Worm (Caenorhabditis elegans) whole organism, young adult: ENCODE measurements around the gene F45E1.4.

Experiments
- B0019.2 ChIP-seq: fragments of 200-800 bp; sonication (Bioruptor generic); conservative IDR thresholded peaks from 2 replicates; pipeline ENCODE4 v1.3.6; 2022; ENCODE audit warnings: missing genetic modification reagents, missing genetic modification characterization, missing compliant biosample characterization
- C17E4.6 ChIP-seq: fragments of 200-800 bp; sonication (Bioruptor generic); IDR thresholded peaks from 2 replicates; pipeline ENCODE4 v1.3.6; 2022; ENCODE audit warnings: missing genetic modification reagents, missing genetic modification characterization, missing compliant biosample characterization
- F33H1.4 ChIP-seq: fragments of 200-800 bp; sonication (Bioruptor generic); IDR thresholded peaks from 2 replicates; pipeline ENCODE4 v1.3.6; 2022; ENCODE audit warnings: missing genetic modification reagents, missing genetic modification characterization, missing compliant biosample characterization
- F37B4.10 ChIP-seq: fragments of 200-800 bp; sonication (Bioruptor generic); IDR thresholded peaks from 2 replicates; pipeline ENCODE4 v1.3.6; 2022; ENCODE audit warnings: missing genetic modification characterization, missing compliant biosample characterization
- F39B2.1 ChIP-seq: fragments of 200-800 bp; sonication (Bioruptor generic); IDR thresholded peaks from 2 replicates; pipeline ENCODE4 v1.3.6; 2022; ENCODE audit warnings: missing genetic modification reagents, missing genetic modification characterization, missing compliant biosample characterization
- F57A8.1 ChIP-seq: fragments of 200-800 bp; sonication (Bioruptor generic); optimal IDR thresholded peaks from 2 replicates; lab custom pipeline; 2018; ENCODE audit warnings: mild to moderate bottlenecking, missing genetic modification characterization, moderate library complexity, missing compliant biosample characterization
- K12H6.12 ChIP-seq: fragments of 200-800 bp; sonication (Bioruptor generic); optimal IDR thresholded peaks from 2 replicates; lab custom pipeline; 2018; ENCODE audit warnings: mild to moderate bottlenecking, missing genetic modification characterization, missing compliant biosample characterization
- Y53G8AR.9 ChIP-seq: fragments of 200-800 bp; sonication (Bioruptor generic); conservative IDR thresholded peaks from 2 replicates; pipeline ENCODE4 v1.3.6; 2022; ENCODE audit warnings: missing genetic modification reagents, missing genetic modification characterization, missing compliant biosample characterization
- Y67H2A.10 ChIP-seq: fragments of 200-800 bp; sonication (Bioruptor generic); conservative IDR thresholded peaks from 2 replicates; pipeline ENCODE4 v1.3.6; 2022; ENCODE audit warnings: missing genetic modification reagents, missing genetic modification characterization, missing compliant biosample characterization
- Y79H2A.3 ChIP-seq: fragments of 200-800 bp; sonication (Bioruptor generic); conservative IDR thresholded peaks from 2 replicates; pipeline ENCODE4 v1.3.6; 2022; ENCODE audit warnings: missing genetic modification reagents, missing genetic modification characterization, missing compliant biosample characterization
- Y95B8A.8 ChIP-seq: fragments of 200-800 bp; sonication (Bioruptor generic); IDR thresholded peaks from 2 replicates; pipeline ENCODE4 v1.3.6; 2022; ENCODE audit warnings: missing genetic modification reagents, missing genetic modification characterization, missing compliant biosample characterization
- attf-6 ChIP-seq: fragments of 200-800 bp; sonication (Bioruptor generic); IDR thresholded peaks from 2 replicates; pipeline ENCODE4 v1.3.6; 2022; ENCODE audit warnings: missing genetic modification reagents, missing genetic modification characterization, missing compliant biosample characterization
- bed-1 ChIP-seq: fragments of 200-800 bp; sonication (Bioruptor generic); IDR thresholded peaks from 2 replicates; pipeline ENCODE4 v1.3.6; 2022; ENCODE audit warnings: missing genetic modification reagents, missing genetic modification characterization, missing compliant biosample characterization
- bed-2 ChIP-seq: fragments of 200-800 bp; sonication (Bioruptor generic); IDR thresholded peaks from 2 replicates; pipeline ENCODE4 v1.3.6; 2022; ENCODE audit warnings: missing genetic modification reagents, missing genetic modification characterization, missing compliant biosample characterization
- cebp-2 ChIP-seq: fragments of 200-800 bp; sonication (Bioruptor generic); IDR thresholded peaks from 2 replicates; pipeline ENCODE4 v1.3.6; 2022; ENCODE audit warnings: missing genetic modification characterization, missing compliant biosample characterization
- ceh-91 ChIP-seq: fragments of 200-800 bp; sonication (Bioruptor generic); IDR thresholded peaks from 2 replicates; pipeline ENCODE4 v1.3.6; 2022; ENCODE audit warnings: missing genetic modification reagents, missing genetic modification characterization, missing compliant biosample characterization
- chd-7 ChIP-seq: sonication (generic microtip); optimal IDR thresholded peaks from 2 replicates; lab custom pipeline; 2016; ENCODE audit warnings: mild to moderate bottlenecking, missing genetic modification characterization, moderate library complexity, missing compliant biosample characterization
- dox-1 ChIP-seq: fragments of 200-800 bp; sonication (Bioruptor generic); IDR thresholded peaks from 2 replicates; pipeline ENCODE4 v1.3.6; 2022; ENCODE audit warnings: missing genetic modification reagents, missing genetic modification characterization, missing compliant biosample characterization
- dpff-1 ChIP-seq: sonication (generic microtip); optimal IDR thresholded peaks from 2 replicates; lab custom pipeline; 2017; ENCODE audit warnings: mild to moderate bottlenecking, missing genetic modification characterization, missing compliant biosample characterization
- egl-18 ChIP-seq: fragments of 200-800 bp; sonication (Bioruptor generic); IDR thresholded peaks from 2 replicates; pipeline ENCODE4 v1.3.6; 2022; ENCODE audit warnings: missing genetic modification reagents, missing genetic modification characterization, missing compliant biosample characterization
- egl-44 ChIP-seq: fragments of 200-800 bp; sonication (Bioruptor generic); IDR thresholded peaks from 2 replicates; pipeline ENCODE4 v1.3.6; 2022; ENCODE audit warnings: missing genetic modification reagents, missing genetic modification characterization, missing compliant biosample characterization
- let-526 ChIP-seq: fragments of 200-800 bp; sonication (Bioruptor generic); IDR thresholded peaks from 2 replicates; pipeline ENCODE4 v1.3.6; 2022; ENCODE audit warnings: missing genetic modification reagents, missing genetic modification characterization, missing compliant biosample characterization
- lin-40 ChIP-seq: sonication (generic microtip); optimal IDR thresholded peaks from 2 replicates; lab custom pipeline; 2016; ENCODE audit warnings: missing genetic modification characterization, mild to moderate bottlenecking, missing compliant biosample characterization, missing genotype, missing genetic modification reagents
- lir-1 ChIP-seq: fragments of 200-800 bp; sonication (Bioruptor generic); conservative IDR thresholded peaks from 2 replicates; pipeline ENCODE4 v1.3.6; 2022; ENCODE audit warnings: missing genetic modification reagents, missing genetic modification characterization, missing compliant biosample characterization
- lsl-1 ChIP-seq: fragments of 200-800 bp; sonication (Bioruptor generic); optimal IDR thresholded peaks from 2 replicates; lab custom pipeline; 2018; ENCODE audit warnings: mild to moderate bottlenecking, missing genetic modification characterization, moderate library complexity, missing compliant biosample characterization
- lsy-27 ChIP-seq: sonication (generic microtip); optimal IDR thresholded peaks from 2 replicates; lab custom pipeline; 2017; ENCODE audit warnings: missing genetic modification characterization, mild to moderate bottlenecking, missing compliant biosample characterization, antibody characterized with exemption, missing genotype, borderline replicate concordance; ENCODE audit not compliant: insufficient read depth
- madf-10 ChIP-seq: sonication (generic microtip); optimal IDR thresholded peaks from 2 replicates; lab custom pipeline; 2016; ENCODE audit warnings: mild to moderate bottlenecking, missing genetic modification characterization, missing compliant biosample characterization
- madf-3 ChIP-seq: fragments of 200-800 bp; sonication (Bioruptor generic); IDR thresholded peaks from 2 replicates; pipeline ENCODE4 v1.3.6; 2022; ENCODE audit warnings: missing genetic modification reagents, missing genetic modification characterization, missing compliant biosample characterization
- mel-28 ChIP-seq: sonication (generic microtip); optimal IDR thresholded peaks from 2 replicates; lab custom pipeline; 2016; ENCODE audit warnings: borderline replicate concordance, mild to moderate bottlenecking, missing genetic modification characterization, missing compliant biosample characterization
- mes-4 ChIP-seq: sonication (generic microtip); optimal IDR thresholded peaks from 2 replicates; lab custom pipeline; 2016; ENCODE audit warnings: missing genotype, missing genetic modification characterization, missing compliant biosample characterization
- mxl-1 ChIP-seq: sonication (generic microtip); optimal IDR thresholded peaks from 2 replicates; lab custom pipeline; 2016; ENCODE audit warnings: missing genetic modification characterization, missing compliant biosample characterization
- nhr-179 ChIP-seq: sonication (generic microtip); optimal IDR thresholded peaks from 2 replicates; lab custom pipeline; 2016; ENCODE audit warnings: mild to moderate bottlenecking, missing genetic modification characterization, missing compliant biosample characterization
- nhr-80 ChIP-seq: sonication (generic microtip); optimal IDR thresholded peaks from 2 replicates; lab custom pipeline; 2016; ENCODE audit warnings: missing genetic modification characterization, missing compliant biosample characterization
- rcor-1 ChIP-seq: fragments of 200-800 bp; sonication (Bioruptor generic); IDR thresholded peaks from 2 replicates; pipeline ENCODE4 v1.3.6; 2022; ENCODE audit warnings: missing genetic modification reagents, missing genetic modification characterization, missing compliant biosample characterization
- repo-1 ChIP-seq: sonication (generic microtip); optimal IDR thresholded peaks from 2 replicates; lab custom pipeline; 2017; ENCODE audit warnings: mild to moderate bottlenecking, missing genetic modification characterization, missing compliant biosample characterization
- sdz-38 ChIP-seq: sonication (generic microtip); optimal IDR thresholded peaks from 2 replicates; lab custom pipeline; 2016; ENCODE audit warnings: missing genotype, missing genetic modification characterization, missing compliant biosample characterization
- sea-2 ChIP-seq: fragments of 200-800 bp; sonication (Bioruptor generic); IDR thresholded peaks from 2 replicates; pipeline ENCODE4 v1.3.6; 2022; ENCODE audit warnings: missing genetic modification characterization, missing compliant biosample characterization
- snpc-1.3 ChIP-seq: sonication (generic microtip); optimal IDR thresholded peaks from 2 replicates; lab custom pipeline; 2017; ENCODE audit warnings: missing genetic modification characterization, mild to moderate bottlenecking, missing compliant biosample characterization, antibody characterized with exemption, moderate library complexity, missing genotype, missing genetic modification reagents; ENCODE audit not compliant: insufficient read depth
- snpc-3.4 ChIP-seq: sonication (generic microtip); optimal IDR thresholded peaks from 2 replicates; lab custom pipeline; 2017; ENCODE audit warnings: missing genetic modification characterization, mild to moderate bottlenecking, missing compliant biosample characterization, antibody characterized with exemption, moderate library complexity, missing genotype, missing genetic modification reagents
- somi-1 ChIP-seq: fragments of 200-800 bp; sonication (Bioruptor generic); optimal IDR thresholded peaks from 2 replicates; lab custom pipeline; 2018; ENCODE audit warnings: mild to moderate bottlenecking, missing genetic modification characterization, missing compliant biosample characterization
- sptf-2 ChIP-seq: fragments of 200-800 bp; sonication (Bioruptor generic); optimal IDR thresholded peaks from 2 replicates; lab custom pipeline; 2018; ENCODE audit warnings: mild to moderate bottlenecking, missing genetic modification characterization, missing compliant biosample characterization
- tlf-1 ChIP-seq: fragments of 200-800 bp; sonication (Bioruptor generic); optimal IDR thresholded peaks from 2 replicates; lab custom pipeline; 2018; ENCODE audit warnings: mild to moderate bottlenecking, missing genetic modification characterization, missing compliant biosample characterization
- zfh-2 ChIP-seq: fragments of 200-800 bp; sonication (Bioruptor generic); conservative IDR thresholded peaks from 2 replicates; pipeline ENCODE4 v1.3.6; 2022; ENCODE audit warnings: missing genetic modification reagents, missing genetic modification characterization, missing compliant biosample characterization
- zim-3 ChIP-seq: sonication (generic microtip); optimal IDR thresholded peaks from 2 replicates; lab custom pipeline; 2017; ENCODE audit warnings: mild to moderate bottlenecking, missing genetic modification characterization, moderate library complexity, missing compliant biosample characterization
- ztf-22 ChIP-seq: fragments of 200-800 bp; sonication (Bioruptor generic); optimal IDR thresholded peaks from 2 replicates; lab custom pipeline; 2018; ENCODE audit warnings: mild to moderate bottlenecking, missing genetic modification characterization, moderate library complexity, missing compliant biosample characterization
- ztf-26 ChIP-seq: sonication (generic microtip); optimal IDR thresholded peaks from 2 replicates; lab custom pipeline; 2017; ENCODE audit warnings: missing genetic modification characterization, missing compliant biosample characterization
- ztf-3 ChIP-seq: fragments of 200-800 bp; sonication (Bioruptor generic); optimal IDR thresholded peaks from 2 replicates; lab custom pipeline; 2018; ENCODE audit warnings: mild to moderate bottlenecking, missing genetic modification characterization, missing compliant biosample characterization

The F45E1.4 gene

DNA sequence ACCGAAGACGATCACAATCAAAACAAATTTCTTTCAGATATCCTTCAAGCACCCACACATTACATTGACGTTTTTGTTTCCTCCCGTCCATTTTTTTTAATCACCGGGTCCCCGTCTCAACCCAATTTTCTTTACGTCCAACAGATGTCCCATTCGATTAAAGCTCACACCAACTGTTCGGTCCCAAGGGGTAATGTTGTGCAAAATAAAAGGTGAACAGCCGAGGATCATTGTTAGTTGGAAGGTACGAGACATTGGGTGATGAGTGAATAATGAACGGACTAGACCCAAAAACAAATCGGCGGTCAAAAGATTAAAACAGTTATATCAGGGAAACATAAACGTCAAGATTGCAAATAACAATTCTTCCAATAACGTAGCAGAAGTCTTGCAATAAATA lies 40.3 kb upstream of the F45E1.4 start:
- TF ChIP-seq F33H1.4 (GFP tag; lab: Robert Waterston, UW) (no peak), B0019.2 (GFP tag; lab: Robert Waterston, UW) (no peak), lsy-27 (tag; lab: Kevin White, UChicago) (no peak), mes-4 (tag; lab: Kevin White, UChicago) (no peak), sptf-2 (GFP tag; lab: Kevin White, UChicago) (no peak), ceh-91 (no peak), K12H6.12 (tag; lab: Kevin White, UChicago) (peak; percentile 8)

DNA sequence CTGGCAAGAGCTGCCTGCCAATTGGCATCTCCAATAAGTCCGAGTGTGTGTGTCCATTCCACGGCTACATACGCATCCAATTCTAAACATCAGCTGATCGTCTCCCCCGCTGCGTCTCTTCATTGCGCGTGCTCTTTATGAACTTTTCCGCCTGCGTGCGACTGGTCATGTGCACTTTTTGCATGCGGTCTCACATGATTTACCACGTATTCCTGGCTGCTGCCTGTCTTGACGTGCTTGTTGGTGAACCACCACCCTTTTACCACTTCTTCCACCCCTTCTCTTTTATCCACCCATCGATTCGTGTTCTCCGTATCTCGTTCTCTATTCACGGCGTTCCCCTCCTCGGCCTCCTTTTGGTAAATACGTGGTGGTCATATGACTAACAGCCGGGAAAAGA lies 34.2 kb upstream of the F45E1.4 start:
- TF ChIP-seq F33H1.4 (GFP tag; lab: Robert Waterston, UW) (no peak), lsy-27 (tag; lab: Kevin White, UChicago) (no peak), chd-7 (tag; lab: Kevin White, UChicago) (peak; percentile 91), madf-10 (peak; percentile 59), egl-18 (GFP tag; lab: Robert Waterston, UW) (peak; percentile 72; the same call in 1 of the 2 replicates), ztf-3 (GFP tag; lab: Kevin White, UChicago) (no peak), snpc-1.3 (no peak), F57A8.1 (GFP tag; lab: Kevin White, UChicago) (no peak), Y67H2A.10 (peak; percentile 74; the same call in 1 of the 2 replicates), F39B2.1 (no peak), attf-6 (GFP tag; lab: Robert Waterston, UW) (no peak), sea-2 (peak; percentile 41; the same call in 1 of the 2 replicates), zim-3 (no peak), ceh-91 (no peak), snpc-3.4 (tag; lab: Kevin White, UChicago) (no peak), C17E4.6 (no peak), lir-1 (peak; percentile 59; the same call in 1 of the 2 replicates), madf-3 (GFP tag; lab: Robert Waterston, UW) (no peak), zfh-2 (GFP tag; lab: Robert Waterston, UW) (peak; percentile 97), lsl-1 (GFP tag; lab: Kevin White, UChicago) (no peak), Y79H2A.3 (no peak), nhr-179 (tag; lab: Kevin White, UChicago) (no peak), ztf-22 (GFP tag; lab: Kevin White, UChicago) (peak; percentile 57), tlf-1 (peak; percentile 29), let-526 (GFP tag; lab: Robert Waterston, UW) (peak; percentile 79), nhr-80 (peak; percentile 64), rcor-1 (peak; percentile 77; the same call in 1 of the 2 replicates), F37B4.10 (GFP tag; lab: Robert Waterston, UW) (no peak), ztf-26 (tag; lab: Kevin White, UChicago) (peak; percentile 46), sdz-38 (tag; lab: Kevin White, UChicago) (no peak), repo-1 (tag; lab: Kevin White, UChicago) (peak; percentile 45), somi-1 (GFP tag; lab: Kevin White, UChicago) (peak; percentile 66), Y53G8AR.9 (GFP tag; lab: Robert Waterston, UW) (0 out of 2 replicates have a peak, but pooled peaks have one; percentile 49), Y95B8A.8 (no peak), mxl-1 (no peak), mel-28 (no peak), bed-2 (GFP tag; lab: Robert Waterston, UW) (0 out of 2 replicates have a peak, but pooled peaks have one; percentile 60), lin-40 (peak; percentile 75), dpff-1 (tag; lab: Kevin White, UChicago) (no peak), egl-44 (GFP tag; lab: Robert Waterston, UW) (peak; percentile 84), bed-1 (GFP tag; lab: Robert Waterston, UW) (no peak), dox-1 (peak; percentile 89), cebp-2 (GFP tag; lab: Robert Waterston, UW) (no peak)
